Worm (Caenorhabditis elegans): ENCODE results near the gene sec-5.

ce11 chrII:9213055-9213708 lies 36.2 kb upstream of the sec-5 start, which contains the start of gene znfx-1:
- no peak for TF ChIP-seq ahr-1 (tag; optimal IDR thresholded peaks at IDR 0.05)
- TF ChIP-seq rnt-1 (tag; optimal IDR thresholded peaks at IDR 0.05): no peak
- no peak for TF ChIP-seq pag-3 (tag; optimal IDR thresholded peaks at IDR 0.05; ENCODE audit: borderline replicate concordance)
- TF ChIP-seq elt-2 (tag; optimal IDR thresholded peaks at IDR 0.05): no peak
- no peak for TF ChIP-seq pros-1 (tag; optimal IDR thresholded peaks at IDR 0.05)
- TF ChIP-seq nhr-11 (tag; optimal IDR thresholded peaks at IDR 0.05): no peak
- no peak for TF ChIP-seq ama-1 (optimal IDR thresholded peaks at IDR 0.05)

Measured in whole organism, late embryonic.